Fruit fly (Drosophila melanogaster): ENCODE measurements around the gene CG34174.
A peak's percentile ranks its signal among the peaks of the same experiment; 100 is the strongest.

CG34174 gene

DNA sequence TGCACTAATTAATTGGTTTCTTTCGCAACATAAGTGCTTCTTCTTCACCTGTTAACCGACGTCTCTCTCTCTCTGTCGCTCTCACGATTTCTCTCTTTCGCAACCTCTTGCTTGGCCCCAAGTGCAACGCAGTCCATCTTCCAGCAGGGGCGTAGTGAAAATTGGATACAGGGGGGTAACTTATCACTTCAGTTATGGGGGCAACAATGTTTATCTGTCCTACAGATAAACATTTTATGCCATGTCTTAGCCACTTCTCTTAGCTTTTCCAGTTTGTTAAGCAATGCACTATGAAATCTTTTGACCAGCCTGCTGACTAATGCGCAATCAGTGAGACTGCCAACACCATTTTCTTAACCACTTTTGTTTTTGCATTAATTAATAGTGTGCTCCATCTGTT is 13.2 kb downstream of the CG34174 start (continued):
- TF ChIP-seq NC2α (GFP tag; optimal IDR thresholded peaks at IDR 0.05) (no peak), cad (GFP tag; optimal IDR thresholded peaks at IDR 0.05) (no peak), TFAM (GFP tag; optimal IDR thresholded peaks at IDR 0.05) (no peak), Atf6 (GFP tag; IDR thresholded peaks at IDR 0.05) (peak; percentile 55), CG6813 (GFP tag; optimal IDR thresholded peaks at IDR 0.05) (peak; percentile 42), sob (GFP tag; IDR thresholded peaks at IDR 0.05) (peak; percentile 10; the same call in 1 of the 2 replicates), CG12155 (GFP tag; optimal IDR thresholded peaks at IDR 0.05) (no peak), ewg (GFP tag; optimal IDR thresholded peaks at IDR 0.05) (no peak), CG9437 (GFP tag; optimal IDR thresholded peaks at IDR 0.05) (peak; percentile 19), Bteb2 (GFP tag; optimal IDR thresholded peaks at IDR 0.05) (no peak), ap (GFP tag; IDR thresholded peaks at IDR 0.05) (peak; percentile 54), z (GFP tag; IDR thresholded peaks at IDR 0.05) (no peak), grn (GFP tag; optimal IDR thresholded peaks at IDR 0.05) (no peak), CG10565 (GFP tag; optimal IDR thresholded peaks at IDR 0.05) (no peak), CG11085 (GFP tag; IDR thresholded peaks at IDR 0.05) (no peak), CHES-1-like (GFP tag; optimal IDR thresholded peaks at IDR 0.05) (peak; percentile 17), BtbVII (GFP tag; optimal IDR thresholded peaks at IDR 0.05) (peak; percentile 35), CG42726 (GFP tag; IDR thresholded peaks at IDR 0.05; ENCODE audit: partially characterized antibody) (no peak), CG4404 (GFP tag; IDR thresholded peaks at IDR 0.05) (no peak), CG8359 (GFP tag; optimal IDR thresholded peaks at IDR 0.05; ENCODE audit: borderline replicate concordance) (no peak), GATAe (GFP tag; conservative IDR thresholded peaks at IDR 0.05) (0 out of 2 replicates have a peak, but pooled peaks have one; percentile 16), CG13287 (GFP tag; IDR thresholded peaks at IDR 0.05; ENCODE audit: partially characterized antibody) (no peak), Sox100B (GFP tag; optimal IDR thresholded peaks at IDR 0.05) (peak; percentile 47), ATbp (GFP tag; optimal IDR thresholded peaks at IDR 0.05) (peak; percentile 68), CG17186 (GFP tag; optimal IDR thresholded peaks at IDR 0.05) (no peak), peb (GFP tag; IDR thresholded peaks at IDR 0.05) (no peak), disco-r (GFP tag; optimal IDR thresholded peaks at IDR 0.05) (no peak), sisA (GFP tag; IDR thresholded peaks at IDR 0.05) (peak; percentile 59; the same call in 1 of the 2 replicates), CG18476 (GFP tag; optimal IDR thresholded peaks at IDR 0.05) (no peak), CG1024 (GFP tag; IDR thresholded peaks at IDR 0.05) (peak; percentile 50; the same call in 1 of the 2 replicates), CG12769 (tag; optimal IDR thresholded peaks at IDR 0.05) (peak; percentile 34), CG1832 (GFP tag; optimal IDR thresholded peaks at IDR 0.05) (no peak), Jarid2 (GFP tag; optimal IDR thresholded peaks at IDR 0.05) (no peak), CG12104 (GFP tag; optimal IDR thresholded peaks at IDR 0.05) (peak; percentile 14), Lhr (GFP tag; optimal IDR thresholded peaks at IDR 0.05) (no peak), CkIIα-i1 (GFP tag; IDR thresholded peaks at IDR 0.05) (no peak), CG11093 (GFP tag; IDR thresholded peaks at IDR 0.05) (no peak), cg (GFP tag; optimal IDR thresholded peaks at IDR 0.05) (no peak), kay (GFP tag; optimal IDR thresholded peaks at IDR 0.05) (no peak), CG1792 (GFP tag; optimal IDR thresholded peaks at IDR 0.05) (no peak), CG6689 (GFP tag; IDR thresholded peaks at IDR 0.05) (peak; percentile 62), Lpt (GFP tag; optimal IDR thresholded peaks at IDR 0.05) (no peak), CG30020 (tag; optimal IDR thresholded peaks at IDR 0.05) (no peak), CG13424 (tag; optimal IDR thresholded peaks at IDR 0.05) (peak; percentile 56), CG10274 (GFP tag; optimal IDR thresholded peaks at IDR 0.05) (no peak), HLH3B (GFP tag; IDR thresholded peaks at IDR 0.05) (peak; percentile 64), CG15479 (GFP tag; optimal IDR thresholded peaks at IDR 0.05) (no peak), pfk (GFP tag; optimal IDR thresholded peaks at IDR 0.05) (no peak), CG3163 (GFP tag; optimal IDR thresholded peaks at IDR 0.05) (no peak), CG10543 (GFP tag; optimal IDR thresholded peaks at IDR 0.05) (peak; percentile 15), Chrac-16 (GFP tag; optimal IDR thresholded peaks at IDR 0.05) (peak; percentile 31)

Data from whole organism, embryonic.